Worm (Caenorhabditis elegans) whole organism, L3 larva: ENCODE data around the gene clec-184.

ENCODE experiments used
- ama-1 ChIP-seq: fragments of 150-350 bp; optimal IDR thresholded peaks from 2 replicates; lab custom pipeline; 2018
- elt-2 ChIP-seq: sonication (generic microtip); optimal IDR thresholded peaks from 2 replicates; lab custom pipeline; 2016; ENCODE audit warnings: missing genetic modification reagents, mild to moderate bottlenecking, missing genetic modification characterization, missing compliant biosample characterization
- nfya-1 ChIP-seq: sonication (generic microtip); optimal IDR thresholded peaks from 2 replicates; lab custom pipeline; 2017; ENCODE audit warnings: missing genetic modification characterization, mild to moderate bottlenecking, missing compliant biosample characterization, antibody characterized with exemption, moderate library complexity; ENCODE audit not compliant: insufficient read depth
- nhr-12 ChIP-seq: fragments of 150-350 bp; optimal IDR thresholded peaks from 2 replicates; lab custom pipeline; 2014; ENCODE audit warnings: missing biosample characterization, missing genetic modification characterization
- snpc-4 ChIP-seq: fragments of 150-350 bp; optimal IDR thresholded peaks from 2 replicates; lab custom pipeline; 2014; ENCODE audit warnings: missing biosample characterization, missing genetic modification characterization
- zag-1 ChIP-seq: fragments of 150-350 bp; optimal IDR thresholded peaks from 2 replicates; lab custom pipeline; 2014; ENCODE audit warnings: missing biosample characterization, missing genetic modification characterization

ce11 chrIV:12463370-12463769 lies 30.9 kb downstream of the clec-184 start, which contains the start of gene C25G4.8:
- TF ChIP-seq nfya-1 (tag; lab: Kevin White, UChicago) (no peak), zag-1 (tag; lab: Kevin White, UChicago) (no peak), elt-2 (tag; lab: Kevin White, UChicago) (no peak), ama-1 (lab: Kevin White, UChicago) (no peak), nhr-12 (tag; lab: Kevin White, UChicago) (no peak), snpc-4 (tag; lab: Kevin White, UChicago) (no peak)
